Worm (Caenorhabditis elegans): Measurements from ENCODE around the gene ugt-50.
A peak's percentile ranks its signal among the peaks of the same experiment; 100 is the strongest.

The ugt-50 gene

DNA sequence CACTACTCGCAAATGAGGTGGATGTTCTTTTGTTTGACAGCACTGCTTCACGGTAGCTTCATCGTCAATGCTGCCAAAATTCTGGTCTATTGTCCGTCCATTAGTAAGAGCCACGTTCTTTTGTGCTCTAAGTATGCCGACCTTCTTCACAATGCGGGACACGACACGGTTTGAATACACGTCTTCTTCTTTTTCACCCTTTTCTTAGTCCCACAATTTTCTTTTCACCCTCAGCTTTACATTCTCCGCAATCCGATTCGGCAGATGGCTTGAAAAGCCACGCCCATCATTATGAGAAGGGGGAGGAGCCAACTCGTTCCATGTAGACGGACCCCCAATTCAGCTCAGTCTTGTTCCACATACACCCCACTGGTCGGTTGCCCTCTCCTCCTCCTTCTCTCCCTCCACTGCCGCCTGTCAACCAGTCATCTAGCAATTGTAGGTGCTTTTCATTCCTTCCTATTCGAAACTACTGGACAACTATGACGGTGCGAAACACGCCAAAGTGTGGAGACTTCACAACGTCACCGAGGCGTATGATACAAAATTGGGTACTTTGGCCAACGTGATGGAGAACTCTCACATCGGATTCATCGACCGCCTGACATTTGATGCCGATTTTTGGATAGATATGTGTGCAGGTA is 489 bp downstream of the ugt-50 start:
- 0 out of 2 replicates have a peak, but pooled peaks have one; percentile 32 for TF ChIP-seq madf-3 (GFP tag; IDR thresholded peaks at IDR 0.05)
- TF ChIP-seq ama-1 (optimal IDR thresholded peaks at IDR 0.05): peak; percentile 18
- peak in 1 of 2 experiments; percentile 54 for TF ChIP-seq ama-1 (GFP tag; optimal IDR thresholded peaks at IDR 0.05)
- no peak for TF ChIP-seq sdz-38 (tag; optimal IDR thresholded peaks at IDR 0.05)

DNA sequence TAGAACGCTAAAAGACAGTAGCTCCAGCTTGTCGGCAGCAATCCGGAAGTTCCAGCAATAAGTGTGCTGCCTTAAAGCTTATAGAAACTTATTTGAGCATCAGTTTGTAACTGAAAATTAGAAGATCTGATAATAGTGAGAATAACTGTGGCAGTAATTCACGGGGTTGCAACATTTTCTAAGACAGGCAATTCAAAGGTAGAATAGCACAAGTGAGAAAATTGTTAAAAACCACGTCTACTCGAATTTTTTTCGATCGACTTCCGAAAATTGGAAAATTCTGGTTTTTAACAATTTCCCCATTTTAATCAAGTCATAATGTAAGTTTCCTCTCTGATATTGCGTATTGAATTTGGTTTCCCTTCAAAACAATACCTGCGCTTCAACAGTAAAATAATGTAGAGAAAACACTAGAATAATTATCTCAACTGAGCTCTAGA is 1.8 kb downstream of the ugt-50 start:
- no peak for TF ChIP-seq ama-1 (optimal IDR thresholded peaks at IDR 0.05)
- peak in 1 of 2 experiments; percentile 50 for TF ChIP-seq ama-1 (GFP tag; optimal IDR thresholded peaks at IDR 0.05)
- TF ChIP-seq lin-35 (GFP tag; optimal IDR thresholded peaks at IDR 0.05): peak in 1 of 3 experiments; percentile 7
- no peak for TF ChIP-seq bed-1 (GFP tag; IDR thresholded peaks at IDR 0.05)
- TF ChIP-seq madf-3 (GFP tag; IDR thresholded peaks at IDR 0.05): no peak
- no peak for TF ChIP-seq bed-2 (GFP tag; IDR thresholded peaks at IDR 0.05)
- peak; percentile 28 for TF ChIP-seq ZK185.1 (tag; optimal IDR thresholded peaks at IDR 0.05; ENCODE audit: poor library complexity, severe bottlenecking)
- TF ChIP-seq mcd-1 (GFP tag; IDR thresholded peaks at IDR 0.05): no peak

DNA sequence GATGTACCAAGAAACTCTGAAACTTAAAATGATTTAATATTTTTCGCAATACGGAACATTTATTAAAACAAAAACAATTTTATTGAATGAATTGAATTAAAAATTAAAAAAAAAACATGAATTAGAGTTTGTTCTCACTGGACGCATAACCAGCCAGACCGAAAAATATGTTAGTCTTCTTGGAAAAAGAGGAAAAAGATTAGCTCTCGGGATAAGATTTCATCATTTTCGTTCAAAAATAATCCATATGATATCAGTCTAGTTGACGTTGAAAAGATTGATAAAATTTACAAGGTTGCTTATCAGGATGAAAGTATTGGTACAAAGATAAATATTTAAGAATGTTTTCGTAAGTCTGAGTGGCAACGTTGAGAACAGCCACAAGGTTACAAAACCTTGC is 9.1 kb downstream of the ugt-50 start, which contains the start of gene nhr-26:
Gene nhr-26 (minus strand): TSS at position 10 of the 400 bp plus-strand sequence.
- TF ChIP-seq bed-1 (GFP tag; IDR thresholded peaks at IDR 0.05): no peak
- TF ChIP-seq K11D2.4 (GFP tag; IDR thresholded peaks at IDR 0.05): no peak
- no peak for TF ChIP-seq D2030.7 (GFP tag; IDR thresholded peaks at IDR 0.05)
- no peak for TF ChIP-seq nhr-179 (tag; optimal IDR thresholded peaks at IDR 0.05)
- no peak for TF ChIP-seq egl-18 (GFP tag; IDR thresholded peaks at IDR 0.05)
- TF ChIP-seq cebp-1 (GFP tag; IDR thresholded peaks at IDR 0.05): no peak
- TF ChIP-seq cebp-1 (tag; optimal IDR thresholded peaks at IDR 0.05): no peak
- no peak for TF ChIP-seq fkh-3 (tag; optimal IDR thresholded peaks at IDR 0.05)
- no peak for TF ChIP-seq F39B2.1 (GFP tag; IDR thresholded peaks at IDR 0.05)

DNA sequence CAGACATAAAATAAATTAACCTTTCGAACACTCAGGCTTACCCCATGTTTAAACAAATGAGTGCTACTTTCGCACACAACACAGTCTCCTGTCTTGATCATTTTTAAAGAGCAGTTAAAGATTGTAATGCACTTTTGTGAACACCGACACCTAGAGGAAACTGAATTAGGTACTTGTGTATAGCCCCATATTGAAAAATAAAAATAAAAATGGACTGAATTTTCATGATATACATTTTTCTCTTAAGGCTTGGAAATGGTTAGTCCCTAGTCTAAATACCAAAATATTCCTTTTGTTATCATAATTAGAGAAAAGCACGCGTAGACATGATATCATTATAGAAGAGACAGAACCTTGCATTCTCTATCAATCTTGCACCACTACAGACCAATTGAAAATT is 10.6 kb downstream of the ugt-50 start, which contains the start of gene nhr-214:
Gene nhr-214 (minus strand): TSS at position 101 of the 400 bp plus-strand sequence.
- TF ChIP-seq hsf-1 (GFP tag; IDR thresholded peaks at IDR 0.05) (no peak), ZK185.1 (tag; optimal IDR thresholded peaks at IDR 0.05; ENCODE audit: poor library complexity, severe bottlenecking) (no peak), hlh-12 (tag; optimal IDR thresholded peaks at IDR 0.05) (no peak)

DNA sequence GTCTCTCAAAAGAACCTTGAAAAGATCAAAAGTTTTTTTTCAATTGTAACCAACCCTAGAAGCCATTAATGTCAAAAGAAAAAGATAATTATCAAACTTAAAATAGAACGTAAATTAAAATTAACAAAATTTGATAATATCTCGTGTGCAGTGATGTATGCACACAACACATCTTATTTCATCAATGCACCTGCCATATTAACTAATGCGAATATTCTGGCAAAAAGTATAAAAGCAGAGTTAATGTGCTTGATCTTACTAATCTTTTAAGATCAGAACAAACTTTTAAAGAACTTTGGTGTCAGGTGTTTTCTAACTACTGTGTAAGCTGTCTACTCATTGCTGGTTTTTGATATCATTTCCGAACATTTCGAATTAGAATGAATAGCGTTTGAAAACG is 11.3 kb downstream of the ugt-50 start:
- TF ChIP-seq athp-1 (tag; optimal IDR thresholded peaks at IDR 0.05) (no peak), lin-54 (GFP tag; optimal IDR thresholded peaks at IDR 0.05) (no peak), fkh-3 (tag; optimal IDR thresholded peaks at IDR 0.05) (no peak), madf-10 (tag; optimal IDR thresholded peaks at IDR 0.05) (no peak), B0261.1 (tag; optimal IDR thresholded peaks at IDR 0.05) (no peak)

DNA sequence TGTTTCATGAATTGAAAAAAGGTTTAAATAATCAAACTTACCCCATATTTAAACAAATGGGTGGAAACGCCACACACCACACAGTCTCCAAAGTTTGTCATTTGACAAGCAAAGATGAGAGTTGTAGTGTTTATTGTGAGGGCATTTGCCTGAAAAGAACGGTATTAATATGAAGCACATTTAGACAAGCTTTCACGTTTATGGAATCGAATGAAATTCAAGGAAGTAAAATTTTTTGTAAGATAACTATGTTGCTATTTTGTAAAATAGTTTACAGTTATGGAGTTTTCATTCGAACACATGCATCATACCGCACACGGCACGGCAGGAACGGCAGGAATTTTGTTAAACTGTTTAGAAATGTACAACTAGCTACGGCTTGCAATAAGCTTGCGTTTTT is 13.3 kb downstream of the ugt-50 start, which contains the start of gene nhr-272:
Gene nhr-272 (minus strand): TSS at position 101 of the 400 bp plus-strand sequence.
- TF ChIP-seq dox-1 (GFP tag; IDR thresholded peaks at IDR 0.05) (no peak), hlh-26 (GFP tag; conservative IDR thresholded peaks at IDR 0.05) (no peak), attf-6 (GFP tag; IDR thresholded peaks at IDR 0.05) (no peak), tbp1 (GFP tag; optimal IDR thresholded peaks at IDR 0.05) (no peak), efl-1 (GFP tag; optimal IDR thresholded peaks at IDR 0.05) (no peak), bed-2 (GFP tag; IDR thresholded peaks at IDR 0.05) (no peak), mcd-1 (GFP tag; IDR thresholded peaks at IDR 0.05) (no peak), ccch-3 (GFP tag; optimal IDR thresholded peaks at IDR 0.05) (no peak)

Measured in whole organism, young adult.